Worm (Caenorhabditis elegans): ENCODE measurements around the gene ckb-3.

DNA sequence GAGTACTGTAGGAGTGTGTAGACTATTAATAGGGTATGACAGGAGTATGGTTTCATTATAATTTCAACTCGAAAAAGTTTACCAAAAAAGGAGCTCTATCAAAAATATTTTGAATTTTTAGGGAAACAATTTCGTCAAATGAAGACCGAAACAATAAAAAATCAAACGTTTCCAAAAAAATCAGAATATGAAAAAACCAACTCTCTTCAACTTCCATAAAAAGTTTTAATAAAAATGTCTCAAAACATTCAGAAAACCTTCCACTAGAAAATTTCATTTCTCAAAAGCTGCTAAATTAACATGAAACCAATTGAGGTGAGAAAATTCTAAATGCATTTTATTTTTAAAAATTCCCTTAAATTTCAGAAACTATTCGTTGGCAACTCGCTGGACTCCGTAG is at the start of gene ckb-3:
- TF ChIP-seq snpc-4 (tag; optimal IDR thresholded peaks at IDR 0.05) (no peak), elt-2 (tag; optimal IDR thresholded peaks at IDR 0.05) (no peak), zag-1 (tag; optimal IDR thresholded peaks at IDR 0.05) (no peak), unc-86 (tag; optimal IDR thresholded peaks at IDR 0.05) (no peak), ceh-8 (GFP tag; optimal IDR thresholded peaks at IDR 0.05) (no peak), ztf-11 (tag; optimal IDR thresholded peaks at IDR 0.05) (no peak), sox-4 (tag; optimal IDR thresholded peaks at IDR 0.05) (no peak), lir-3 (tag; optimal IDR thresholded peaks at IDR 0.05; ENCODE audit: poor library complexity) (no peak), vab-15 (tag; optimal IDR thresholded peaks at IDR 0.05) (no peak)

Measured in whole organism, L1 larva.